Worm (Caenorhabditis elegans): ENCODE results near the gene R13A1.10.

DNA sequence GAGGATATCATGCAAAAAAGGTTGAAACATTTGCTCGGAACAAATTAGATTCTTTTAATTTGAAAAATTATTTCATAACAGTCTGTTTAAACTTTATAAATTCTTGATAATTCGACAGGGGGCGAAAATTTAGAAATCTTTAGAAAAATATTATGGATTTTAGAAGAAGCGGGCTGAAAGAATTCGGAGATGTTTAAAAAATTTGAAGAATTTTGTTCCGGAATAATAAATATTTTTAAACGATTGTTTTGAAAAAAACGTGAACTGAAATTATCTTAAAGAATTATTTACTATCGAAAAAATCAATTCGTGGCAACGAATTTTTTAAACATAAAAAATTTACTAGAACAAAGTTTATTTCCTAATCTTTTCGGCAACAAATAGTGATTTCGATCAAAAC lies 23.3 kb downstream of the R13A1.10 start, which contains the start of gene R13A1.3:
- no peak for TF ChIP-seq ceh-82 (tag; optimal IDR thresholded peaks at IDR 0.05)
- no peak for TF ChIP-seq nhr-237 (tag; optimal IDR thresholded peaks at IDR 0.05)

Measured in whole organism, L1 larva.